Comparison of ENCODE assay signal across 1 worm cellular context in the genomic region with DNA sequence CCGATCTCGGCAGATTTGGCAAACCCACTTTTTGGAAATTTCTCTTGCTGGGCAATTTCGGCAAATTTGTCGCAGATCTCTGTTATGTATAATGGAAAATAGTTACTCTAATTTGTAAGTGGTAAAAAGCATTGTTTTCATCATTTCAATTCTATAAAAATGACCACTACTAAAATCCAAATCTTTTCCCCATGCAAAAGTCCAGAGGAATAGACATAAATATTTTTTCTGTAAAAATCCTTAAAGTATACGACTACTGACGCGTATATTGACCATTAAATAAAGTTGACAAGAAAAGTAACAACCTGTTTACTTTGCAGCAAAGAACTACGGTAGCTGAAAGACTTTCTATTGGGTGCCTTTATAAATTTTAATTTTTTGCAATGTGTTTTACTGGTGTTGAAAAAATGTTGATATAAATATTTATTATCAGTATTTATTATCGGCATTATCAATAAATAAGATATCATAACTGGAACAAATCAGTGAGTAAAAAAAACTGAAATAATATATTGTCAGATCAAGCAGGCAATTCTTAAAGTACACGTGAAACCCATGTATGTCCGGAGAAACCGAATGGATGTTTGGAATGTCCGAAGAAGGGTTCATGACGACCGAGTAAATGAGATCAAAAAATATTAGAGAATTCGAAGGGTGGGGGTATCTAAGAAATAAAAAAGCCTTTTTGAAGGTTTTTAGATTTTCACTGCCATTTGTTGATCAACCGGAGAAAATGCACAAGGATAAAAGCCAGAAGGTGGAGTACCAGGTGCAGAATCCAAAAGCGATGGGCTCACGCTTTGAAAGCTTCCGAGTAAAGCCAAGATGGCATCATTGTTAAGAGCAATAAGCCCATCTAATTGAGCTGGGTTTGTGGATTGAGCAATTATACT.
TF ChIP-seq lines count a peak whose summit lies in the region.

No protein-coding gene starts in this region.

TF ChIP-seq in whole organism, L4 larva, 104 proteins besides CTCF, POLR2A, EP300 and RAD21 (continued from another document):
- TF ChIP-seq cey-2 (tag; optimal IDR thresholded peaks at IDR 0.05; lab: Kevin White, UChicago; ENCODE audit: borderline replicate concordance, insufficient read depth): no peak
- TF ChIP-seq madf-5 (GFP tag; IDR thresholded peaks at IDR 0.05; lab: Robert Waterston, UW): no peak
- no peak for TF ChIP-seq ztf-11 (tag; optimal IDR thresholded peaks at IDR 0.05; lab: Kevin White, UChicago)
- no peak for TF ChIP-seq dmd-8 (GFP tag; IDR thresholded peaks at IDR 0.05; lab: Robert Waterston, UW)
- no peak for TF ChIP-seq unc-39 (tag; optimal IDR thresholded peaks at IDR 0.05; lab: Kevin White, UChicago)
